Worm (Caenorhabditis elegans) whole organism, L1 larva: ENCODE data around the gene dhhc-8.

Experiments
- egl-27 ChIP-seq, 2 experiments: fragments of 150-350 bp in 1 of 2; sonication (generic microtip); optimal IDR thresholded peaks; 3 replicates each; lab custom pipeline; 2017 to 2018; ENCODE audit warnings: missing biosample characterization in 2 of 2, missing genetic modification characterization in 2 of 2, missing genetic modification reagents in 2 of 2
- nhr-85 ChIP-seq: sonication (generic microtip); peaks from one replicate; lab custom pipeline; 2016; ENCODE audit warnings: missing genetic modification characterization, inconsistent platforms, missing compliant biosample characterization
- unc-62 ChIP-seq: fragments of 150-350 bp; optimal IDR thresholded peaks from 2 replicates; lab custom pipeline; 2014; ENCODE audit warnings: missing biosample characterization, missing genetic modification reagents, missing genetic modification characterization

DNA sequence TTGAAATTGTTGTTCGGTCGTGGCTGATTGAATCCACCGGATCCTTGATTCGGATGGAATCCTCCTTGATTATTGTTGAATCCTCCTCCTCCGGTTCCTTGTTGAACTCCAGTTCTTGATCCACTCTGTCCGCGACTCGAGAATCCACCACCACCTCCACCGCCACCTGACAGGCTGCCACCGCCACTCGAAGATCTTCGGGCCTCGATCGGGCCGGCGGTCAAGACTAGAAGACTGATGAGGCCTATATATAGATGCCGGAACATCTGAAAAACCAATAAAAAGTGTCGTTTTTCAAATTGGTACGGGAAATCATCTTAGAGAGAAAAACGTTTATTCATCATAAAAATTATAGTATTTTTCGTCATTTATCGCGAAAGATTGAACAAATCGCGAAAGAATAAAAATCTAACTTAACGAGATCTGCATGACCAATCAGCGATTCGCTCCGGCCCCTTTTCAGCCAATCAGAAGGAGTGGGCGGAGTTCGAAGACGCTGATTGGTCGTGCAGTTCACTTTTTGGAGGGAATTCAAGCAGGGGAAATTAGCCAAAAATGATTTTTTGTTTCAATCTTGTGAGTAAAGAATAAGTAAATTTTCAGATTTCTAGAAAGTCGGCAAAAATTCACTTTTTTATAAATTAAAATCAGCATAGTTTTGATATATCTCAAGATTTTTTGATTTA lies 8.1 kb upstream of the dhhc-8 start, which contains the start of gene pqn-83:
- TF ChIP-seq egl-27 (tag; optimal IDR thresholded peaks at IDR 0.05; lab: Kevin White, UChicago) (no peak), unc-62 (GFP tag; lab: Kevin White, UChicago) (no peak), nhr-85 (tag; lab: Kevin White, UChicago) (no peak)
